Worm (Caenorhabditis elegans): ENCODE measurements around the gene let-92.
"Not testable (repeated sequence)": the region's sequence is repeated elsewhere in the genome, so short reads cannot be mapped to it uniquely, and the experiment has no call there.

let-92 gene

ce11 chrIV:11822454-11822853 is 35.8 kb upstream of the let-92 start (continued):
- TF ChIP-seq F10E7.11 (tag; optimal IDR thresholded peaks at IDR 0.05) (no peak), mcd-1 (GFP tag; IDR thresholded peaks at IDR 0.05) (peak; percentile 43), unc-62 (GFP tag; optimal IDR thresholded peaks at IDR 0.05) (no peak), sdz-38 (tag; optimal IDR thresholded peaks at IDR 0.05) (no peak), ceh-79 (tag; optimal IDR thresholded peaks at IDR 0.05) (no peak), C06A6.2 (GFP tag; conservative IDR thresholded peaks at IDR 0.05) (no peak), pha-4 (tag; optimal IDR thresholded peaks at IDR 0.05) (no peak), D2030.7 (GFP tag; IDR thresholded peaks at IDR 0.05) (peak; percentile 95), snpc-3.4 (tag; optimal IDR thresholded peaks at IDR 0.05) (peak; percentile 64), attf-5 (GFP tag; optimal IDR thresholded peaks at IDR 0.05) (no peak), dpl-1 (GFP tag; optimal IDR thresholded peaks at IDR 0.05) (peak; percentile 94), attf-3 (GFP tag; conservative IDR thresholded peaks at IDR 0.05) (no peak), bed-1 (GFP tag; IDR thresholded peaks at IDR 0.05) (no peak), rpc-1 (optimal IDR thresholded peaks at IDR 0.05) (no peak), rpc-1 (tag; optimal IDR thresholded peaks at IDR 0.05) (no peak), lir-1 (GFP tag; conservative IDR thresholded peaks at IDR 0.05) (0 out of 2 replicates have a peak, but pooled peaks have one; percentile 29), madf-6 (GFP tag; IDR thresholded peaks at IDR 0.05) (peak; percentile 98), snpc-1.1 (tag; optimal IDR thresholded peaks at IDR 0.05; ENCODE audit: insufficient read depth) (no peak), Y79H2A.3 (GFP tag; conservative IDR thresholded peaks at IDR 0.05) (no peak), somi-1 (GFP tag; optimal IDR thresholded peaks at IDR 0.05) (no peak), unc-130 (GFP tag; optimal IDR thresholded peaks at IDR 0.05) (peak; percentile 36), F52B5.7 (tag; optimal IDR thresholded peaks at IDR 0.05) (no peak), B0261.1 (tag; optimal IDR thresholded peaks at IDR 0.05) (no peak), lin-35 (GFP tag; optimal IDR thresholded peaks at IDR 0.05) (peak in 2 of 3 experiments; percentile 42 to 61), nhr-27 (tag; optimal IDR thresholded peaks at IDR 0.05) (no peak), ceh-40 (GFP tag; IDR thresholded peaks at IDR 0.05) (no peak), T07F8.4 (tag; optimal IDR thresholded peaks at IDR 0.05) (no peak), tbx-9 (tag; optimal IDR thresholded peaks at IDR 0.05; ENCODE audit: borderline replicate concordance) (no peak), egl-18 (GFP tag; IDR thresholded peaks at IDR 0.05) (no peak), F49E8.2 (tag; optimal IDR thresholded peaks at IDR 0.05; ENCODE audit: insufficient read depth) (peak; percentile 45), lsy-27 (tag; optimal IDR thresholded peaks at IDR 0.05; ENCODE audit: borderline replicate concordance, insufficient read depth) (no peak), cebp-2 (GFP tag; IDR thresholded peaks at IDR 0.05) (no peak), sea-2 (GFP tag; IDR thresholded peaks at IDR 0.05) (no peak), aptf-2 (GFP tag; conservative IDR thresholded peaks at IDR 0.05) (no peak), mes-4 (tag; optimal IDR thresholded peaks at IDR 0.05) (no peak), nhr-90 (tag; optimal IDR thresholded peaks at IDR 0.05) (no peak), aptf-3 (GFP tag; IDR thresholded peaks at IDR 0.05) (no peak), C17E4.6 (GFP tag; IDR thresholded peaks at IDR 0.05) (peak; percentile 50; the same call in 1 of the 2 replicates)

ce11 chrIV:11828012-11828411 is 30.2 kb upstream of the let-92 start, which contains the start of gene M117.6:
Gene M117.6, minus strand, starts transcription at chrIV:11828112.
- TF ChIP-seq madf-10 (tag; optimal IDR thresholded peaks at IDR 0.05); lag-1 (GFP tag; IDR thresholded peaks at IDR 0.05); rpc-1 (optimal IDR thresholded peaks at IDR 0.05); rpc-1 (tag; optimal IDR thresholded peaks at IDR 0.05): not testable (repeated sequence)

Data from whole organism, young adult.